Worm (Caenorhabditis elegans) whole organism, young adult: Measurements from ENCODE around the gene F17C11.4.

Experiments
- B0336.3 ChIP-seq: fragments of 200-800 bp; sonication (Bioruptor generic); IDR thresholded peaks from 2 replicates; pipeline ENCODE4 v1.3.6; 2022; ENCODE audit warnings: missing genetic modification characterization, missing compliant biosample characterization
- D2030.7 ChIP-seq: fragments of 200-800 bp; sonication (Bioruptor generic); IDR thresholded peaks from 2 replicates; pipeline ENCODE4 v1.3.6; 2022; ENCODE audit warnings: missing genetic modification reagents, missing genetic modification characterization, missing compliant biosample characterization
- F22D6.2 ChIP-seq: sonication (generic microtip); optimal IDR thresholded peaks from 2 replicates; lab custom pipeline; 2016; ENCODE audit warnings: mild to moderate bottlenecking, missing genetic modification characterization, missing compliant biosample characterization
- F33H1.4 ChIP-seq: fragments of 200-800 bp; sonication (Bioruptor generic); IDR thresholded peaks from 2 replicates; pipeline ENCODE4 v1.3.6; 2022; ENCODE audit warnings: missing genetic modification reagents, missing genetic modification characterization, missing compliant biosample characterization
- F49E8.2 ChIP-seq: sonication (generic microtip); optimal IDR thresholded peaks from 3 replicates; lab custom pipeline; 2017; ENCODE audit warnings: missing genetic modification characterization, mild to moderate bottlenecking, missing compliant biosample characterization, antibody characterized with exemption, moderate library complexity; ENCODE audit not compliant: insufficient read depth
- F55B11.4 ChIP-seq: sonication (generic microtip); optimal IDR thresholded peaks from 2 replicates; lab custom pipeline; 2016; ENCODE audit warnings: missing compliant biosample characterization, missing genetic modification characterization, borderline replicate concordance; ENCODE audit not compliant: insufficient read depth
- T07F8.4 ChIP-seq: sonication (generic microtip); optimal IDR thresholded peaks from 2 replicates; lab custom pipeline; 2016; ENCODE audit warnings: mild to moderate bottlenecking, missing genetic modification characterization, moderate library complexity, missing compliant biosample characterization
- T26A5.8 ChIP-seq: sonication (generic microtip); optimal IDR thresholded peaks from 2 replicates; lab custom pipeline; 2016; ENCODE audit warnings: missing genetic modification characterization, missing compliant biosample characterization
- Y53F4B.3 ChIP-seq: fragments of 200-800 bp; sonication (Bioruptor generic); IDR thresholded peaks from 2 replicates; pipeline ENCODE4 v1.3.6; 2022; ENCODE audit warnings: missing genetic modification reagents, missing genetic modification characterization, missing compliant biosample characterization
- aptf-2 ChIP-seq: fragments of 200-800 bp; sonication (Bioruptor generic); conservative IDR thresholded peaks from 2 replicates; pipeline ENCODE4 v1.3.6; 2022; ENCODE audit warnings: missing genetic modification reagents, missing genetic modification characterization, missing compliant biosample characterization
- attf-3 ChIP-seq: fragments of 200-800 bp; sonication (Bioruptor generic); conservative IDR thresholded peaks from 2 replicates; pipeline ENCODE4 v1.3.6; 2022; ENCODE audit warnings: missing genetic modification reagents, missing genetic modification characterization, missing compliant biosample characterization
- bed-1 ChIP-seq: fragments of 200-800 bp; sonication (Bioruptor generic); IDR thresholded peaks from 2 replicates; pipeline ENCODE4 v1.3.6; 2022; ENCODE audit warnings: missing genetic modification reagents, missing genetic modification characterization, missing compliant biosample characterization
- bed-2 ChIP-seq: fragments of 200-800 bp; sonication (Bioruptor generic); IDR thresholded peaks from 2 replicates; pipeline ENCODE4 v1.3.6; 2022; ENCODE audit warnings: missing genetic modification reagents, missing genetic modification characterization, missing compliant biosample characterization
- ceh-100 ChIP-seq: fragments of 200-800 bp; sonication (Bioruptor generic); IDR thresholded peaks from 2 replicates; pipeline ENCODE4 v1.3.6; 2022; ENCODE audit warnings: missing genetic modification reagents, missing genetic modification characterization, missing compliant biosample characterization
- ceh-79 ChIP-seq: sonication (generic microtip); optimal IDR thresholded peaks from 2 replicates; lab custom pipeline; 2017; ENCODE audit warnings: mild to moderate bottlenecking, missing genetic modification characterization, missing compliant biosample characterization
- chd-7 ChIP-seq: sonication (generic microtip); optimal IDR thresholded peaks from 2 replicates; lab custom pipeline; 2016; ENCODE audit warnings: mild to moderate bottlenecking, missing genetic modification characterization, moderate library complexity, missing compliant biosample characterization
- die-1 ChIP-seq: sonication (generic microtip); optimal IDR thresholded peaks from 2 replicates; lab custom pipeline; 2016; ENCODE audit warnings: missing genotype, mild to moderate bottlenecking, missing genetic modification characterization, missing compliant biosample characterization
- dox-1 ChIP-seq: fragments of 200-800 bp; sonication (Bioruptor generic); IDR thresholded peaks from 2 replicates; pipeline ENCODE4 v1.3.6; 2022; ENCODE audit warnings: missing genetic modification reagents, missing genetic modification characterization, missing compliant biosample characterization
- dpff-1 ChIP-seq: sonication (generic microtip); optimal IDR thresholded peaks from 2 replicates; lab custom pipeline; 2017; ENCODE audit warnings: mild to moderate bottlenecking, missing genetic modification characterization, missing compliant biosample characterization
- dpl-1 ChIP-seq: fragments of 150-350 bp; optimal IDR thresholded peaks from 2 replicates; lab custom pipeline; 2014; ENCODE audit warnings: missing biosample characterization, missing genetic modification reagents, missing genetic modification characterization
- gei-17 ChIP-seq: fragments of 200-800 bp; sonication (Bioruptor generic); optimal IDR thresholded peaks from 2 replicates; lab custom pipeline; 2018; ENCODE audit warnings: mild to moderate bottlenecking, missing genetic modification characterization, missing compliant biosample characterization
- him-1 ChIP-seq: sonication (generic microtip); optimal IDR thresholded peaks from 2 replicates; lab custom pipeline; 2016; ENCODE audit warnings: missing genotype, missing genetic modification reagents, missing genetic modification characterization, missing compliant biosample characterization
- hlh-26 ChIP-seq: fragments of 200-800 bp; sonication (Bioruptor generic); conservative IDR thresholded peaks from 2 replicates; pipeline ENCODE4 v1.3.6; 2022; ENCODE audit warnings: missing genetic modification reagents, missing genetic modification characterization, missing compliant biosample characterization
- hrde-1 ChIP-seq: sonication (generic microtip); optimal IDR thresholded peaks from 2 replicates; lab custom pipeline; 2016; ENCODE audit warnings: missing genetic modification characterization, mild to moderate bottlenecking, missing compliant biosample characterization, moderate library complexity, missing genotype, missing genetic modification reagents, borderline replicate concordance
- lag-1 ChIP-seq: fragments of 200-800 bp; sonication (Bioruptor generic); IDR thresholded peaks from 2 replicates; pipeline ENCODE4 v1.3.6; 2022; ENCODE audit warnings: missing genetic modification reagents, missing genetic modification characterization, missing compliant biosample characterization
- let-526 ChIP-seq: fragments of 200-800 bp; sonication (Bioruptor generic); IDR thresholded peaks from 2 replicates; pipeline ENCODE4 v1.3.6; 2022; ENCODE audit warnings: missing genetic modification reagents, missing genetic modification characterization, missing compliant biosample characterization
- lsl-1 ChIP-seq: fragments of 200-800 bp; sonication (Bioruptor generic); optimal IDR thresholded peaks from 2 replicates; lab custom pipeline; 2018; ENCODE audit warnings: mild to moderate bottlenecking, missing genetic modification characterization, moderate library complexity, missing compliant biosample characterization
- madf-10 ChIP-seq: sonication (generic microtip); optimal IDR thresholded peaks from 2 replicates; lab custom pipeline; 2016; ENCODE audit warnings: mild to moderate bottlenecking, missing genetic modification characterization, missing compliant biosample characterization
- madf-6 ChIP-seq: fragments of 200-800 bp; sonication (Bioruptor generic); IDR thresholded peaks from 2 replicates; pipeline ENCODE4 v1.3.6; 2022; ENCODE audit warnings: missing genetic modification reagents, missing genetic modification characterization, missing compliant biosample characterization
- madf-8 ChIP-seq: fragments of 200-800 bp; sonication (Bioruptor generic); conservative IDR thresholded peaks from 2 replicates; pipeline ENCODE4 v1.3.6; 2022; ENCODE audit warnings: missing genetic modification reagents, missing genetic modification characterization, missing compliant biosample characterization
- mcd-1 ChIP-seq: fragments of 200-800 bp; sonication (Bioruptor generic); IDR thresholded peaks from 2 replicates; pipeline ENCODE4 v1.3.6; 2022; ENCODE audit warnings: missing genetic modification reagents, missing genetic modification characterization, missing compliant biosample characterization
- mel-28 ChIP-seq: sonication (generic microtip); optimal IDR thresholded peaks from 2 replicates; lab custom pipeline; 2016; ENCODE audit warnings: borderline replicate concordance, mild to moderate bottlenecking, missing genetic modification characterization, missing compliant biosample characterization
- mes-4 ChIP-seq: sonication (generic microtip); optimal IDR thresholded peaks from 2 replicates; lab custom pipeline; 2016; ENCODE audit warnings: missing genotype, missing genetic modification characterization, missing compliant biosample characterization
- nfya-1 ChIP-seq: sonication (generic microtip); optimal IDR thresholded peaks from 2 replicates; lab custom pipeline; 2017; ENCODE audit warnings: antibody characterized with exemption, missing compliant biosample characterization, missing genetic modification characterization, borderline replicate concordance; ENCODE audit not compliant: insufficient read depth
- nhr-179 ChIP-seq: sonication (generic microtip); optimal IDR thresholded peaks from 2 replicates; lab custom pipeline; 2016; ENCODE audit warnings: mild to moderate bottlenecking, missing genetic modification characterization, missing compliant biosample characterization
- nhr-27 ChIP-seq: fragments of 200-800 bp; sonication (Bioruptor generic); optimal IDR thresholded peaks from 2 replicates; lab custom pipeline; 2018; ENCODE audit warnings: mild to moderate bottlenecking, missing genetic modification characterization, moderate library complexity, missing compliant biosample characterization
- nhr-80 ChIP-seq: sonication (generic microtip); optimal IDR thresholded peaks from 2 replicates; lab custom pipeline; 2016; ENCODE audit warnings: missing genetic modification characterization, missing compliant biosample characterization
- pha-4 ChIP-seq: fragments of 150-350 bp; sonication (generic microtip); optimal IDR thresholded peaks from 2 replicates; lab custom pipeline; 2014; ENCODE audit warnings: missing biosample characterization, missing genetic modification reagents, missing genetic modification characterization
- rec-8 ChIP-seq, 2 experiments: sonication (generic microtip); optimal IDR thresholded peaks; 2 replicates each; lab custom pipeline; 2016; ENCODE audit warnings: mild to moderate bottlenecking in 2 of 2, missing genetic modification characterization in 2 of 2, missing genetic modification reagents in 2 of 2, missing genotype in 2 of 2, missing biosample characterization in 1 of 2, missing compliant biosample characterization in 1 of 2, moderate library complexity in 1 of 2
- snpc-3.4 ChIP-seq: sonication (generic microtip); optimal IDR thresholded peaks from 2 replicates; lab custom pipeline; 2017; ENCODE audit warnings: missing genetic modification characterization, mild to moderate bottlenecking, missing compliant biosample characterization, antibody characterized with exemption, moderate library complexity, missing genotype, missing genetic modification reagents
- somi-1 ChIP-seq: fragments of 200-800 bp; sonication (Bioruptor generic); optimal IDR thresholded peaks from 2 replicates; lab custom pipeline; 2018; ENCODE audit warnings: mild to moderate bottlenecking, missing genetic modification characterization, missing compliant biosample characterization
- tbp1 ChIP-seq: fragments of 200-800 bp; sonication (Bioruptor generic); optimal IDR thresholded peaks from 2 replicates; lab custom pipeline; 2018; ENCODE audit warnings: mild to moderate bottlenecking, missing genetic modification characterization, missing compliant biosample characterization
- tlf-1 ChIP-seq: fragments of 200-800 bp; sonication (Bioruptor generic); optimal IDR thresholded peaks from 2 replicates; lab custom pipeline; 2018; ENCODE audit warnings: mild to moderate bottlenecking, missing genetic modification characterization, missing compliant biosample characterization
- unc-130 ChIP-seq: sonication (generic microtip); optimal IDR thresholded peaks from 2 replicates; lab custom pipeline; 2016; ENCODE audit warnings: missing genetic modification reagents, missing genetic modification characterization, missing compliant biosample characterization
- zfh-2 ChIP-seq: fragments of 200-800 bp; sonication (Bioruptor generic); conservative IDR thresholded peaks from 2 replicates; pipeline ENCODE4 v1.3.6; 2022; ENCODE audit warnings: missing genetic modification reagents, missing genetic modification characterization, missing compliant biosample characterization
- ztf-22 ChIP-seq: fragments of 200-800 bp; sonication (Bioruptor generic); optimal IDR thresholded peaks from 2 replicates; lab custom pipeline; 2018; ENCODE audit warnings: mild to moderate bottlenecking, missing genetic modification characterization, moderate library complexity, missing compliant biosample characterization
- ztf-3 ChIP-seq: fragments of 200-800 bp; sonication (Bioruptor generic); optimal IDR thresholded peaks from 2 replicates; lab custom pipeline; 2018; ENCODE audit warnings: mild to moderate bottlenecking, missing genetic modification characterization, missing compliant biosample characterization

Gene F17C11.4

ce11 chrV:10951655-10952278, at the start of gene F17C11.4 (continued):
- TF ChIP-seq snpc-3.4 (tag; lab: Kevin White, UChicago) (no peak), B0336.3 (peak; percentile 43), lsl-1 (GFP tag; lab: Kevin White, UChicago) (no peak), ceh-100 (GFP tag; lab: Robert Waterston, UW) (no peak), madf-10 (tag; lab: Kevin White, UChicago) (peak; percentile 64), dpl-1 (GFP tag; lab: Kevin White, UChicago) (no peak), unc-130 (GFP tag; lab: Kevin White, UChicago) (no peak), lag-1 (no peak), bed-2 (no peak), aptf-2 (GFP tag; lab: Robert Waterston, UW) (no peak), dpff-1 (tag; lab: Kevin White, UChicago) (no peak), nhr-179 (tag; lab: Kevin White, UChicago) (no peak), Y53F4B.3 (GFP tag; lab: Robert Waterston, UW) (no peak), madf-8 (no peak), pha-4 (tag; lab: Kevin White, UChicago) (no peak), F49E8.2 (no peak), die-1 (tag; lab: Kevin White, UChicago) (peak; percentile 33), chd-7 (no peak), T07F8.4 (tag; lab: Kevin White, UChicago) (no peak), bed-1 (no peak), mes-4 (no peak), tlf-1 (no peak), zfh-2 (GFP tag; lab: Robert Waterston, UW) (peak; percentile 64), hlh-26 (GFP tag; lab: Robert Waterston, UW) (no peak), F33H1.4 (GFP tag; lab: Robert Waterston, UW) (no peak), tbp1 (GFP tag; lab: Kevin White, UChicago) (peak; percentile 50), mel-28 (tag; lab: Kevin White, UChicago) (no peak), mcd-1 (GFP tag; lab: Robert Waterston, UW) (peak; percentile 37; the same call in 1 of the 2 replicates), ceh-79 (tag; lab: Kevin White, UChicago) (no peak), gei-17 (GFP tag; lab: Kevin White, UChicago) (peak; percentile 2), hrde-1 (tag; lab: Kevin White, UChicago) (no peak), ztf-22 (GFP tag; lab: Kevin White, UChicago) (no peak)

- no peak for TF ChIP-seq F33H1.4 (GFP tag; lab: Robert Waterston, UW)
- no peak for TF ChIP-seq madf-6 (GFP tag; lab: Robert Waterston, UW)
- no peak for TF ChIP-seq nhr-27 (tag; lab: Kevin White, UChicago)
- no peak for TF ChIP-seq somi-1 (GFP tag; lab: Kevin White, UChicago)
Observed at ce11 chrV:10902682-10903081, 49.0 kb upstream of the F17C11.4 start, which contains the start of gene F32D8.8. TSS of gene F32D8.8 (minus strand) at chrV:10902782.

ce11 chrV:10903748-10904147, 47.9 kb upstream of the F17C11.4 start, which contains the start of gene F32D8.15:
TSS of gene F32D8.15 (plus strand) at chrV:10904048.
- no peak for TF ChIP-seq ztf-3 (GFP tag; lab: Kevin White, UChicago)
- no peak for TF ChIP-seq let-526 (GFP tag; lab: Robert Waterston, UW)
- TF ChIP-seq ceh-79 (tag; lab: Kevin White, UChicago): no peak
- TF ChIP-seq bed-2: no peak
- TF ChIP-seq him-1: no peak
- no peak for TF ChIP-seq F55B11.4 (tag; lab: Kevin White, UChicago)
- no peak for TF ChIP-seq nhr-80
- TF ChIP-seq F22D6.2 (tag; lab: Kevin White, UChicago): no peak
- no peak for TF ChIP-seq nfya-1 (tag; lab: Kevin White, UChicago)
- no peak for TF ChIP-seq D2030.7 (GFP tag; lab: Robert Waterston, UW)
- TF ChIP-seq attf-3 (GFP tag; lab: Robert Waterston, UW): no peak
- no peak for TF ChIP-seq rec-8 (tag; optimal IDR thresholded peaks at IDR 0.05; lab: Kevin White, UChicago)
- TF ChIP-seq dox-1 (GFP tag; lab: Robert Waterston, UW): no peak
- TF ChIP-seq T26A5.8: no peak
